Fruit fly (Drosophila melanogaster) whole organism, embryonic: Measurements from ENCODE around the gene CG46439.

Experiments used
- Awh ChIP-seq: fragments of 200-800 bp; sonication (Bioruptor generic); IDR thresholded peaks from 2 replicates; pipeline ENCODE4, ENCODE4 v1.3.6; 2022; ENCODE audit warnings: missing biosample characterization, missing genetic modification characterization
- BEAF-32 ChIP-seq: fragments of 200-800 bp; sonication (Bioruptor generic); optimal IDR thresholded peaks from 3 replicates; lab custom pipeline; 2017; ENCODE audit warnings: missing biosample characterization, missing genetic modification characterization, mild to moderate bottlenecking, moderate library complexity, missing genetic modification reagents
- CG10565 ChIP-seq: fragments of 200-800 bp; sonication (Bioruptor generic); optimal IDR thresholded peaks from 3 replicates; lab custom pipeline; 2016; ENCODE audit warnings: missing biosample characterization, mild to moderate bottlenecking, missing genetic modification characterization
- CG11398 ChIP-seq: fragments of 200-800 bp; sonication (Bioruptor generic); optimal IDR thresholded peaks from 2 replicates; lab custom pipeline; 2016; ENCODE audit warnings: missing biosample characterization, missing genetic modification characterization
- CG11504 ChIP-seq: fragments of 200-800 bp; sonication (Bioruptor generic); optimal IDR thresholded peaks from 3 replicates; lab custom pipeline; 2019; ENCODE audit warnings: missing biosample characterization, mild to moderate bottlenecking, missing genetic modification characterization, moderate library complexity
- CG12942 ChIP-seq: fragments of 200-800 bp; sonication (Bioruptor generic); optimal IDR thresholded peaks from 3 replicates; lab custom pipeline; 2016; ENCODE audit warnings: missing biosample characterization, missing genetic modification characterization
- CG13296 ChIP-seq: fragments of 200-800 bp; sonication (Bioruptor generic); optimal IDR thresholded peaks from 3 replicates; lab custom pipeline; 2018; ENCODE audit warnings: missing biosample characterization, mild to moderate bottlenecking, missing genetic modification characterization
- CG15269 ChIP-seq: fragments of 200-800 bp; sonication (Bioruptor generic); optimal IDR thresholded peaks from 2 replicates; lab custom pipeline; 2018; ENCODE audit warnings: missing biosample characterization, mild to moderate bottlenecking, missing genetic modification characterization, moderate library complexity
- CG15479 ChIP-seq: fragments of 200-800 bp; sonication (Bioruptor generic); optimal IDR thresholded peaks from 3 replicates; lab custom pipeline; 2019; ENCODE audit warnings: missing biosample characterization, mild to moderate bottlenecking, missing genetic modification characterization, moderate library complexity
- CG16863 ChIP-seq: fragments of 200-800 bp; sonication (Bioruptor generic); optimal IDR thresholded peaks from 3 replicates; lab custom pipeline; 2016; ENCODE audit warnings: missing biosample characterization, missing genetic modification characterization
- CG17385 ChIP-seq: fragments of 200-800 bp; sonication (Bioruptor generic); optimal IDR thresholded peaks from 3 replicates; lab custom pipeline; 2018; ENCODE audit warnings: missing biosample characterization, mild to moderate bottlenecking, missing genetic modification characterization
- CG17612 ChIP-seq: fragments of 200-800 bp; sonication (Bioruptor generic); IDR thresholded peaks from 2 replicates; pipeline ENCODE4 v1.3.6; 2022; ENCODE audit warnings: missing biosample characterization, missing genetic modification characterization
- CG18619 ChIP-seq: fragments of 200-800 bp; sonication (Bioruptor generic); optimal IDR thresholded peaks from 3 replicates; lab custom pipeline; 2017; ENCODE audit warnings: missing biosample characterization, mild to moderate bottlenecking, missing genetic modification characterization
- CG31224 ChIP-seq: fragments of 200-800 bp; sonication (Bioruptor generic); IDR thresholded peaks from 2 replicates; pipeline ENCODE4 v1.3.6; 2022; ENCODE audit warnings: missing biosample characterization, missing genetic modification characterization
- CG3407 ChIP-seq: fragments of 200-800 bp; sonication (Bioruptor generic); optimal IDR thresholded peaks from 2 replicates; lab custom pipeline; 2018; ENCODE audit warnings: missing biosample characterization, mild to moderate bottlenecking, missing genetic modification characterization
- CG3726 ChIP-seq: fragments of 200-800 bp; sonication (Bioruptor generic); IDR thresholded peaks from 3 replicates; pipeline ENCODE4, ENCODE4 v1.3.6; 2022; ENCODE audit warnings: missing biosample characterization, missing genetic modification characterization
- CG6254 ChIP-seq: fragments of 200-800 bp; sonication (Bioruptor generic); optimal IDR thresholded peaks from 3 replicates; lab custom pipeline; 2017; ENCODE audit warnings: mild to moderate bottlenecking, missing biosample characterization, missing genetic modification reagents, missing genetic modification characterization
- CG7556 ChIP-seq: fragments of 200-800 bp; sonication (Bioruptor generic); optimal IDR thresholded peaks from 2 replicates; lab custom pipeline; 2017; ENCODE audit warnings: missing biosample characterization, mild to moderate bottlenecking, missing genetic modification characterization
- CG7839 ChIP-seq: fragments of 200-800 bp; sonication (Bioruptor generic); optimal IDR thresholded peaks from 3 replicates; lab custom pipeline; 2018; ENCODE audit warnings: missing biosample characterization, mild to moderate bottlenecking, missing genetic modification characterization, moderate library complexity
- CG9876 ChIP-seq: fragments of 200-800 bp; sonication (Bioruptor generic); optimal IDR thresholded peaks from 2 replicates; lab custom pipeline; 2016; ENCODE audit warnings: missing biosample characterization, missing genetic modification characterization
- D ChIP-seq, 2 experiments: fragments of 200-800 bp in 1 of 2; fragments of >200 bp in 1 of 2; sonication (Bioruptor generic) in 1 of 2; optimal IDR thresholded peaks; 2 replicates in 1 of 2; 3 replicates in 1 of 2; lab custom pipeline; 2017; ENCODE audit warnings: mild to moderate bottlenecking in 1 of 2, missing biosample characterization in 1 of 2, missing genetic modification characterization in 1 of 2, missing genetic modification reagents in 1 of 2
- Eip74EF ChIP-seq, 2 experiments: fragments of 200-800 bp in 1 of 2; fragments of >200 bp in 1 of 2; sonication (Bioruptor generic) in 1 of 2; optimal IDR thresholded peaks; 2 replicates each; lab custom pipeline; 2017 to 2019; ENCODE audit warnings: missing biosample characterization in 2 of 2, missing genetic modification characterization in 2 of 2, mild to moderate bottlenecking in 1 of 2, moderate library complexity in 1 of 2
- HmgZ ChIP-seq: fragments of 200-800 bp; sonication (Bioruptor generic); optimal IDR thresholded peaks from 2 replicates; lab custom pipeline; 2018; ENCODE audit warnings: missing biosample characterization, mild to moderate bottlenecking, missing genetic modification characterization
- Hsf ChIP-seq: fragments of 200-800 bp; sonication (Bioruptor generic); optimal IDR thresholded peaks from 3 replicates; lab custom pipeline; 2016; ENCODE audit warnings: missing biosample characterization, missing genetic modification characterization
- Nf-YB ChIP-seq: fragments of 200-800 bp; sonication (Bioruptor generic); optimal IDR thresholded peaks from 3 replicates; lab custom pipeline; 2019; ENCODE audit warnings: missing biosample characterization, mild to moderate bottlenecking, missing genetic modification characterization, moderate library complexity
- Oli ChIP-seq: fragments of 200-800 bp; sonication (Bioruptor generic); optimal IDR thresholded peaks from 2 replicates; lab custom pipeline; 2018; ENCODE audit warnings: missing biosample characterization, mild to moderate bottlenecking, missing genetic modification characterization, moderate library complexity
- Optix ChIP-seq: fragments of 200-800 bp; sonication (Bioruptor generic); IDR thresholded peaks from 3 replicates; pipeline ENCODE4 v1.3.6; 2022; ENCODE audit warnings: missing biosample characterization, missing genetic modification characterization
- Sry-β ChIP-seq: fragments of 200-800 bp; sonication (Bioruptor generic); optimal IDR thresholded peaks from 2 replicates; lab custom pipeline; 2018; ENCODE audit warnings: missing biosample characterization, mild to moderate bottlenecking, missing genetic modification characterization, moderate library complexity
- Xrp1 ChIP-seq: fragments of 200-800 bp; sonication (Bioruptor generic); IDR thresholded peaks from 2 replicates; pipeline ENCODE4 v1.3.6; 2022; ENCODE audit warnings: missing biosample characterization, missing genetic modification characterization
- aop ChIP-seq: fragments of 200-800 bp; sonication (Bioruptor generic); IDR thresholded peaks from 2 replicates; pipeline ENCODE4 v1.3.6; 2022; ENCODE audit warnings: missing biosample characterization, missing genetic modification characterization
- ato ChIP-seq: fragments of 200-800 bp; sonication (Bioruptor generic); IDR thresholded peaks from 2 replicates; pipeline ENCODE4 v1.3.6; 2022; ENCODE audit warnings: missing biosample characterization, missing genetic modification characterization; ENCODE audit not compliant: partially characterized antibody
- bab2 ChIP-seq: fragments of 200-800 bp; sonication (Bioruptor generic); optimal IDR thresholded peaks from 2 replicates; lab custom pipeline; 2016; ENCODE audit warnings: missing biosample characterization, missing genetic modification characterization
- dan ChIP-seq: fragments of 200-800 bp; sonication (Bioruptor generic); IDR thresholded peaks from 2 replicates; pipeline ENCODE4 v1.3.6; 2022; ENCODE audit warnings: missing biosample characterization, missing genetic modification characterization
- danr ChIP-seq: fragments of 200-800 bp; sonication (Bioruptor generic); IDR thresholded peaks from 2 replicates; pipeline ENCODE4 v1.3.6; 2022; ENCODE audit warnings: missing biosample characterization, missing genetic modification characterization
- dpn ChIP-seq, 2 experiments: fragments of 200-800 bp; sonication (Bioruptor generic); optimal IDR thresholded peaks; 3 replicates each; lab custom pipeline; 2016; ENCODE audit warnings: missing biosample characterization in 2 of 2, missing genetic modification characterization in 2 of 2
- ems ChIP-seq: fragments of 200-800 bp; sonication (Bioruptor generic); optimal IDR thresholded peaks from 3 replicates; lab custom pipeline; 2016; ENCODE audit warnings: missing biosample characterization, missing genetic modification characterization
- gem ChIP-seq: fragments of 200-800 bp; sonication (Bioruptor generic); optimal IDR thresholded peaks from 2 replicates; lab custom pipeline; 2019; ENCODE audit warnings: missing biosample characterization, mild to moderate bottlenecking, missing genetic modification characterization, moderate library complexity
- gro ChIP-seq: fragments of 200-800 bp; sonication (Bioruptor generic); optimal IDR thresholded peaks from 2 replicates; lab custom pipeline; 2016; ENCODE audit warnings: missing biosample characterization, missing genetic modification characterization
- gsb ChIP-seq: fragments of 200-800 bp; sonication (Bioruptor generic); IDR thresholded peaks from 2 replicates; pipeline ENCODE4 v1.3.6; 2022; ENCODE audit warnings: missing biosample characterization, missing genetic modification characterization
- jigr1 ChIP-seq: fragments of 200-800 bp; sonication (Bioruptor generic); IDR thresholded peaks from 3 replicates; pipeline ENCODE4 v1.3.6; 2022; ENCODE audit warnings: missing biosample characterization, missing genetic modification characterization
- kay ChIP-seq: fragments of 200-800 bp; sonication (Bioruptor generic); optimal IDR thresholded peaks from 2 replicates; lab custom pipeline; 2016; ENCODE audit warnings: missing biosample characterization, missing genetic modification characterization
- mld ChIP-seq: fragments of 200-800 bp; sonication (Bioruptor generic); IDR thresholded peaks from 3 replicates; pipeline ENCODE4 v1.3.6; 2022; ENCODE audit warnings: missing biosample characterization, missing genetic modification characterization; ENCODE audit not compliant: partially characterized antibody
- pho ChIP-seq: fragments of 200-800 bp; sonication (Bioruptor generic); optimal IDR thresholded peaks from 2 replicates; lab custom pipeline; 2016; ENCODE audit warnings: missing biosample characterization, missing genetic modification characterization
- pita ChIP-seq: fragments of 200-800 bp; sonication (Bioruptor generic); optimal IDR thresholded peaks from 2 replicates; lab custom pipeline; 2017; ENCODE audit warnings: missing biosample characterization, mild to moderate bottlenecking, missing genetic modification characterization
- tgo ChIP-seq: fragments of 200-800 bp; sonication (Bioruptor generic); IDR thresholded peaks from 3 replicates; pipeline ENCODE4 v1.3.6; 2022; ENCODE audit warnings: missing biosample characterization, missing genetic modification characterization
- tio ChIP-seq: fragments of 200-800 bp; sonication (Bioruptor generic); optimal IDR thresholded peaks from 2 replicates; lab custom pipeline; 2017; ENCODE audit warnings: missing biosample characterization, missing genetic modification characterization, inconsistent platforms
- trem ChIP-seq: fragments of 200-800 bp; optimal IDR thresholded peaks from 3 replicates; lab custom pipeline; 2019; ENCODE audit warnings: missing biosample characterization, mild to moderate bottlenecking, missing genetic modification characterization, moderate library complexity
- unc-4 ChIP-seq: fragments of 200-800 bp; sonication (Bioruptor generic); IDR thresholded peaks from 2 replicates; pipeline ENCODE4 v1.3.6; 2022; ENCODE audit warnings: missing biosample characterization, missing genetic modification characterization; ENCODE audit not compliant: partially characterized antibody
- usp ChIP-seq: fragments of >200 bp; optimal IDR thresholded peaks from 2 replicates; lab custom pipeline; 2017; ENCODE audit warnings: missing biosample characterization, missing genetic modification characterization
- wor ChIP-seq: fragments of 200-800 bp; sonication (Bioruptor generic); IDR thresholded peaks from 2 replicates; pipeline ENCODE4 v1.3.6; 2022; ENCODE audit warnings: missing biosample characterization, missing genetic modification characterization

CG46439 gene

dm6 chr3L:11119901-11120418 lies 23.9 kb upstream of the CG46439 start (continued):
- TF ChIP-seq CG16863 (GFP tag; lab: Kevin White, UChicago) = no peak
- TF ChIP-seq CG15479 (GFP tag; lab: Kevin White, UChicago) = peak; percentile 77
- no peak for TF ChIP-seq tio (GFP tag; lab: Kevin White, UChicago)
- peak; percentile 48 for TF ChIP-seq HmgZ (tag; lab: Kevin White, UChicago)
- no peak for TF ChIP-seq CG9876
- no peak for TF ChIP-seq unc-4
- no peak for TF ChIP-seq CG18619 (GFP tag; lab: Kevin White, UChicago)
- TF ChIP-seq kay (GFP tag; lab: Kevin White, UChicago) = no peak
- TF ChIP-seq gsb (GFP tag; lab: Robert Waterston, UW) = no peak
- no peak for TF ChIP-seq gro (GFP tag; lab: Kevin White, UChicago)
- no peak for TF ChIP-seq danr (GFP tag; lab: Robert Waterston, UW)
- TF ChIP-seq gem (tag; lab: Kevin White, UChicago) = no peak
- no peak for TF ChIP-seq mld
- no peak for TF ChIP-seq BEAF-32 (GFP tag; lab: Kevin White, UChicago)
- no peak for TF ChIP-seq usp (GFP tag; lab: Kevin White, UChicago)
- no peak for TF ChIP-seq Sry-β (GFP tag; lab: Kevin White, UChicago)
- TF ChIP-seq ems (GFP tag; lab: Kevin White, UChicago) = no peak
- TF ChIP-seq Optix = no peak
- TF ChIP-seq CG15269 (tag; lab: Kevin White, UChicago) = no peak
- no peak for TF ChIP-seq CG7839 (tag; lab: Kevin White, UChicago)
- no peak for TF ChIP-seq CG7556 (GFP tag; lab: Kevin White, UChicago)
- no peak; the same call in 1 of the 2 replicates for TF ChIP-seq Xrp1 (GFP tag; lab: Robert Waterston, UW)
- TF ChIP-seq CG6254 (GFP tag; lab: Kevin White, UChicago) = peak; percentile 16
- TF ChIP-seq D (optimal IDR thresholded peaks at IDR 0.05; lab: Kevin White, UChicago) = peak; percentile 27
- no peak for TF ChIP-seq D (GFP tag; optimal IDR thresholded peaks at IDR 0.05; lab: Kevin White, UChicago)
- TF ChIP-seq wor = no peak
- TF ChIP-seq dan (GFP tag; lab: Robert Waterston, UW) = no peak
- no peak for TF ChIP-seq aop
- TF ChIP-seq trem (tag; lab: Kevin White, UChicago) = no peak
- TF ChIP-seq pita = no peak
- no peak for TF ChIP-seq CG11504
- no peak for TF ChIP-seq CG3726 (GFP tag; lab: Robert Waterston, UW)
- no peak for TF ChIP-seq bab2
- TF ChIP-seq ato (GFP tag; lab: Robert Waterston, UW) = no peak
- no peak for TF ChIP-seq Nf-YB
- TF ChIP-seq dpn (GFP tag; optimal IDR thresholded peaks at IDR 0.05; lab: Kevin White, UChicago) = no peak
- no peak for TF ChIP-seq tgo (GFP tag; lab: Robert Waterston, UW)
- TF ChIP-seq CG31224 (GFP tag; lab: Robert Waterston, UW) = no peak
- peak; percentile 52 for TF ChIP-seq CG3407 (GFP tag; lab: Kevin White, UChicago)
- TF ChIP-seq CG13296 (GFP tag; lab: Kevin White, UChicago) = peak; percentile 64
- no peak for TF ChIP-seq CG10565 (GFP tag; lab: Kevin White, UChicago)
- no peak for TF ChIP-seq jigr1 (GFP tag; lab: Robert Waterston, UW)
- no peak for TF ChIP-seq CG11398 (GFP tag; lab: Kevin White, UChicago)
- TF ChIP-seq Hsf (GFP tag; lab: Kevin White, UChicago) = no peak
- TF ChIP-seq Oli (tag; lab: Kevin White, UChicago) = no peak
- no peak for TF ChIP-seq pho
- TF ChIP-seq Awh (GFP tag; lab: Robert Waterston, UW) = no peak; the same call in 1 of the 2 replicates
- no peak for TF ChIP-seq CG17612
- TF ChIP-seq CG17385 (GFP tag; lab: Kevin White, UChicago) = no peak
- no peak for TF ChIP-seq Eip74EF (GFP tag; optimal IDR thresholded peaks at IDR 0.05; lab: Kevin White, UChicago)
- TF ChIP-seq CG12942 (GFP tag; lab: Kevin White, UChicago) = no peak
